Fruit fly (Drosophila melanogaster) whole organism, embryonic: ENCODE results near the gene Polr1C.
A peak's percentile ranks its signal among the peaks of the same experiment; 100 is the strongest.

ENCODE experiments used
- B-H1 ChIP-seq: fragments of 200-800 bp; sonication (Bioruptor generic); IDR thresholded peaks from 3 replicates; pipeline ENCODE4 v1.3.6; 2022; ENCODE audit warnings: missing biosample characterization, missing genetic modification characterization
- CG10209 ChIP-seq: fragments of 200-800 bp; sonication (Bioruptor generic); optimal IDR thresholded peaks from 3 replicates; lab custom pipeline; 2017; ENCODE audit warnings: missing biosample characterization, mild to moderate bottlenecking, missing genetic modification characterization, missing genetic modification reagents
- CG10462 ChIP-seq: fragments of 200-800 bp; sonication (Bioruptor generic); optimal IDR thresholded peaks from 2 replicates; lab custom pipeline; 2016; ENCODE audit warnings: missing biosample characterization, missing genetic modification characterization
- CG10543 ChIP-seq: fragments of 200-800 bp; sonication (Bioruptor generic); optimal IDR thresholded peaks from 3 replicates; lab custom pipeline; 2017; ENCODE audit warnings: missing biosample characterization, mild to moderate bottlenecking, missing genetic modification characterization, moderate library complexity
- CG12236 ChIP-seq: fragments of 200-800 bp; sonication (Bioruptor generic); optimal IDR thresholded peaks from 2 replicates; lab custom pipeline; 2016; ENCODE audit warnings: missing biosample characterization, missing genetic modification characterization
- CG12391 ChIP-seq: fragments of 200-800 bp; sonication (Bioruptor generic); optimal IDR thresholded peaks from 3 replicates; lab custom pipeline; 2018; ENCODE audit warnings: missing biosample characterization, mild to moderate bottlenecking, missing genetic modification characterization, moderate library complexity
- CG13287 ChIP-seq: fragments of 200-800 bp; sonication (Bioruptor generic); IDR thresholded peaks from 2 replicates; pipeline ENCODE4 v1.3.6; 2022; ENCODE audit warnings: missing biosample characterization, missing genetic modification characterization; ENCODE audit not compliant: partially characterized antibody
- CG13296 ChIP-seq: fragments of 200-800 bp; sonication (Bioruptor generic); optimal IDR thresholded peaks from 3 replicates; lab custom pipeline; 2018; ENCODE audit warnings: missing biosample characterization, mild to moderate bottlenecking, missing genetic modification characterization
- CG15696 ChIP-seq: fragments of 200-800 bp; sonication (Bioruptor generic); optimal IDR thresholded peaks from 2 replicates; lab custom pipeline; 2019; ENCODE audit warnings: missing biosample characterization, mild to moderate bottlenecking, missing genetic modification characterization, moderate library complexity
- CG17328 ChIP-seq: fragments of 200-800 bp; sonication (Bioruptor generic); IDR thresholded peaks from 2 replicates; pipeline ENCODE4 v1.3.6; 2022; ENCODE audit warnings: missing biosample characterization, missing genetic modification characterization
- CG2199 ChIP-seq: fragments of 200-800 bp; sonication (Bioruptor generic); IDR thresholded peaks from 3 replicates; pipeline ENCODE4 v1.3.6; 2022; ENCODE audit warnings: missing biosample characterization, missing genetic modification characterization
- CG2875 ChIP-seq: fragments of 200-800 bp; sonication (Bioruptor generic); optimal IDR thresholded peaks from 2 replicates; lab custom pipeline; 2017; ENCODE audit warnings: missing biosample characterization, mild to moderate bottlenecking, missing genetic modification characterization, missing genetic modification reagents
- CG31388 ChIP-seq: fragments of 200-800 bp; sonication (Bioruptor generic); optimal IDR thresholded peaks from 2 replicates; lab custom pipeline; 2016; ENCODE audit warnings: missing biosample characterization, missing genetic modification characterization
- CG31441 ChIP-seq: fragments of 200-800 bp; sonication (Bioruptor generic); IDR thresholded peaks from 2 replicates; pipeline ENCODE4 v1.3.6; 2022; ENCODE audit warnings: missing biosample characterization, missing genetic modification characterization
- CG3163 ChIP-seq: fragments of 200-800 bp; sonication (Bioruptor generic); optimal IDR thresholded peaks from 3 replicates; lab custom pipeline; 2016; ENCODE audit warnings: missing biosample characterization, missing genetic modification characterization
- CG33557 ChIP-seq: fragments of 200-800 bp; sonication (Bioruptor generic); optimal IDR thresholded peaks from 2 replicates; lab custom pipeline; 2019; ENCODE audit warnings: missing biosample characterization, mild to moderate bottlenecking, missing genetic modification characterization, moderate library complexity
- CG4707 ChIP-seq: fragments of 200-800 bp; sonication (Bioruptor generic); optimal IDR thresholded peaks from 2 replicates; lab custom pipeline; 2018; ENCODE audit warnings: missing biosample characterization, mild to moderate bottlenecking, missing genetic modification characterization, moderate library complexity
- CG5245 ChIP-seq: fragments of 200-800 bp; sonication (Bioruptor generic); optimal IDR thresholded peaks from 3 replicates; lab custom pipeline; 2016; ENCODE audit warnings: missing biosample characterization, missing genetic modification characterization
- CG6813 ChIP-seq: fragments of 200-800 bp; sonication (Bioruptor generic); optimal IDR thresholded peaks from 2 replicates; lab custom pipeline; 2017; ENCODE audit warnings: missing biosample characterization, missing genetic modification characterization, mild to moderate bottlenecking, moderate library complexity, missing genetic modification reagents
- CG6854 ChIP-seq: fragments of 200-800 bp; sonication (Bioruptor generic); optimal IDR thresholded peaks from 3 replicates; lab custom pipeline; 2017; ENCODE audit warnings: missing biosample characterization, mild to moderate bottlenecking, missing genetic modification characterization
- CG7928 ChIP-seq: fragments of 200-800 bp; sonication (Bioruptor generic); optimal IDR thresholded peaks from 2 replicates; lab custom pipeline; 2017; ENCODE audit warnings: missing biosample characterization, mild to moderate bottlenecking, missing genetic modification characterization
- CG9215 ChIP-seq: fragments of 200-800 bp; sonication (Bioruptor generic); IDR thresholded peaks from 2 replicates; pipeline ENCODE4 v1.3.6; 2022; ENCODE audit warnings: missing biosample characterization, missing genetic modification characterization
- CG9797 ChIP-seq: fragments of 200-800 bp; sonication (Bioruptor generic); optimal IDR thresholded peaks from 3 replicates; lab custom pipeline; 2018; ENCODE audit warnings: missing biosample characterization, mild to moderate bottlenecking, missing genetic modification characterization
- Dek ChIP-seq: fragments of 200-800 bp; sonication (Bioruptor generic); optimal IDR thresholded peaks from 3 replicates; lab custom pipeline; 2019; ENCODE audit warnings: missing biosample characterization, mild to moderate bottlenecking, missing genetic modification characterization, moderate library complexity
- Doc3 ChIP-seq: fragments of 200-800 bp; sonication (Bioruptor generic); IDR thresholded peaks from 3 replicates; pipeline ENCODE4 v1.3.6; 2022; ENCODE audit warnings: missing biosample characterization, missing genetic modification characterization; ENCODE audit not compliant: partially characterized antibody
- E2f1 ChIP-seq: fragments of 200-800 bp; sonication (Bioruptor generic); IDR thresholded peaks from 2 replicates; pipeline ENCODE4 v1.3.6; 2022; ENCODE audit warnings: missing biosample characterization, missing genetic modification characterization
- Ets97D ChIP-seq: fragments of 200-800 bp; sonication (Bioruptor generic); optimal IDR thresholded peaks from 3 replicates; lab custom pipeline; 2016; ENCODE audit warnings: missing biosample characterization, missing genetic modification characterization
- Fer3 ChIP-seq: fragments of 200-800 bp; sonication (Bioruptor generic); optimal IDR thresholded peaks from 2 replicates; lab custom pipeline; 2018; ENCODE audit warnings: missing biosample characterization, mild to moderate bottlenecking, missing genetic modification characterization, moderate library complexity
- HLH54F ChIP-seq: fragments of 200-800 bp; sonication (Bioruptor generic); optimal IDR thresholded peaks from 3 replicates; lab custom pipeline; 2016; ENCODE audit warnings: missing biosample characterization, missing genetic modification characterization
- Max ChIP-seq: fragments of 200-800 bp; sonication (Bioruptor generic); optimal IDR thresholded peaks from 2 replicates; lab custom pipeline; 2016; ENCODE audit warnings: missing biosample characterization, mild to moderate bottlenecking, missing genetic modification characterization
- Mrtf ChIP-seq: fragments of 200-800 bp; sonication (Bioruptor generic); IDR thresholded peaks from 3 replicates; pipeline ENCODE4 v1.3.6; 2022; ENCODE audit warnings: missing biosample characterization, missing genetic modification characterization
- Side ChIP-seq: fragments of 200-800 bp; sonication (Bioruptor generic); optimal IDR thresholded peaks from 2 replicates; lab custom pipeline; 2016; ENCODE audit warnings: missing biosample characterization, missing genetic modification characterization
- Sry-δ ChIP-seq: fragments of 200-800 bp; sonication (Bioruptor generic); optimal IDR thresholded peaks from 2 replicates; lab custom pipeline; 2016; ENCODE audit warnings: missing biosample characterization, missing genetic modification characterization
- Ssrp ChIP-seq: fragments of 200-800 bp; sonication (Bioruptor generic); optimal IDR thresholded peaks from 2 replicates; lab custom pipeline; 2018; ENCODE audit warnings: missing biosample characterization, mild to moderate bottlenecking, missing genetic modification characterization, moderate library complexity
- br ChIP-seq: fragments of >200 bp; optimal IDR thresholded peaks from 2 replicates; lab custom pipeline; 2017
- bsh ChIP-seq, 2 experiments: fragments of 200-800 bp; sonication (Bioruptor generic); optimal IDR thresholded peaks; 2 replicates each; lab custom pipeline; 2017 to 2018; ENCODE audit warnings: mild to moderate bottlenecking in 2 of 2, missing biosample characterization in 2 of 2, missing genetic modification characterization in 2 of 2, moderate library complexity in 1 of 2
- chinmo ChIP-seq: fragments of 200-800 bp; sonication (Bioruptor generic); IDR thresholded peaks from 4 replicates; pipeline ENCODE4 v1.3.6; 2022; ENCODE audit warnings: missing biosample characterization, missing genetic modification characterization; ENCODE audit not compliant: partially characterized antibody
- exex ChIP-seq: fragments of 200-800 bp; sonication (Bioruptor generic); optimal IDR thresholded peaks from 4 replicates; lab custom pipeline; 2018; ENCODE audit warnings: missing biosample characterization, mild to moderate bottlenecking, missing genetic modification characterization, moderate library complexity
- fd64A ChIP-seq: fragments of 200-800 bp; sonication (Bioruptor generic); optimal IDR thresholded peaks from 3 replicates; lab custom pipeline; 2018; ENCODE audit warnings: missing biosample characterization, mild to moderate bottlenecking, missing genetic modification characterization
- h ChIP-seq: fragments of >200 bp; optimal IDR thresholded peaks from 2 replicates; lab custom pipeline; 2017
- insv ChIP-seq, 2 experiments: fragments of 200-800 bp; sonication (Bioruptor generic); optimal IDR thresholded peaks; 3 replicates each; lab custom pipeline; 2016 to 2018; ENCODE audit warnings: missing biosample characterization in 2 of 2, missing genetic modification characterization in 2 of 2
- nom ChIP-seq: fragments of 200-800 bp; sonication (Bioruptor generic); optimal IDR thresholded peaks from 2 replicates; lab custom pipeline; 2017; ENCODE audit warnings: missing biosample characterization, missing genetic modification characterization, mild to moderate bottlenecking, moderate library complexity, missing genetic modification reagents
- odd ChIP-seq: fragments of 200-800 bp; sonication (Bioruptor generic); optimal IDR thresholded peaks from 2 replicates; lab custom pipeline; 2017; ENCODE audit warnings: missing biosample characterization, mild to moderate bottlenecking, missing genetic modification characterization
- pfk ChIP-seq: fragments of 200-800 bp; sonication (Bioruptor generic); optimal IDR thresholded peaks from 2 replicates; lab custom pipeline; 2018; ENCODE audit warnings: missing biosample characterization, mild to moderate bottlenecking, missing genetic modification characterization, moderate library complexity
- rib ChIP-seq: fragments of 200-800 bp; sonication (Bioruptor generic); IDR thresholded peaks from 2 replicates; pipeline ENCODE4 v1.3.6; 2022; ENCODE audit warnings: missing biosample characterization, missing genetic modification characterization
- row ChIP-seq: fragments of 200-800 bp; sonication (Bioruptor generic); IDR thresholded peaks from 3 replicates; pipeline ENCODE4 v1.3.6; 2022; ENCODE audit warnings: missing biosample characterization, missing genetic modification characterization
- seq ChIP-seq: fragments of 200-800 bp; sonication (Bioruptor generic); IDR thresholded peaks from 2 replicates; pipeline ENCODE4 v1.3.6; 2022; ENCODE audit warnings: missing biosample characterization, missing genetic modification characterization
- sna ChIP-seq: fragments of 200-800 bp; sonication (Bioruptor generic); IDR thresholded peaks from 2 replicates; pipeline ENCODE4 v1.3.6; 2022; ENCODE audit warnings: missing biosample characterization, missing genetic modification characterization; ENCODE audit not compliant: partially characterized antibody
- tna ChIP-seq: fragments of 200-800 bp; sonication (Bioruptor generic); IDR thresholded peaks from 2 replicates; pipeline ENCODE4 v1.3.6; 2022; ENCODE audit warnings: missing biosample characterization, missing genetic modification characterization; ENCODE audit not compliant: partially characterized antibody
- yki ChIP-seq: fragments of >200 bp; optimal IDR thresholded peaks from 3 replicates; lab custom pipeline; 2018

Polr1C gene

DNA sequence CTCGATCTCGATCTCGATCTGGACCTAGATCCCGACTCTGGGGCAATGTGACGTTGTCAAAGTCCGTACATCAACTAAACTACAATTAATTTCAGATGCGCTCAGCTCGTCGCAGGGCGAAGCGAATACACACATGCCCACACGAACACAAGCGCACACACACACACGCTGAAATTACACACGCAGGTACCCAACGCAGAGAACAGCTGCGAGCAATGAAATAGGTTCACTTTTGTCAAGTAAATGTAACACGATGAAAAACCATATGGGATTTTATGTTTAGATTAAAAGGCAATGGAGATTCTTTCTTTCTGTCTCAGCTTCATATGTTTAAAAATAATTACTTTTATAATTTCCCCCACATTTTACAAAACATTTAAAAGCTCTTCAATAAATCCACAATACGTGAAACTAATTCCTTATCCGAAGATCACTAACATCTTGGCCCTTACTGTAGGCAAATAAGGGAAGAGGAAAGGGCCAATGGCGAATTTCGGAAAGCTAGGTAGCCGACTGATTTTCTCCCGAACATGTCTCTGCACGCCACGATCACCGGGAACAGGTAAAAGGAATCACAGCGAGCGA, 31.6 kb downstream of the Polr1C start:
- TF ChIP-seq odd (GFP tag; lab: Kevin White, UChicago) = peak; percentile 85
- no peak for TF ChIP-seq br (lab: Kevin White, UChicago)
- TF ChIP-seq CG3163 (GFP tag; lab: Kevin White, UChicago) = no peak
- TF ChIP-seq CG10209 (GFP tag; lab: Kevin White, UChicago) = peak; percentile 83
- peak; percentile 68 for TF ChIP-seq yki (lab: Kevin White, UChicago)
- peak; percentile 56 for TF ChIP-seq HLH54F (GFP tag; lab: Kevin White, UChicago)
- TF ChIP-seq Ssrp (tag; lab: Kevin White, UChicago) = peak; percentile 75
- TF ChIP-seq Mrtf (GFP tag; lab: Robert Waterston, UW) = peak; percentile 74; the same call in 2 of the 3 replicates
- peak; percentile 58 for TF ChIP-seq B-H1 (GFP tag; lab: Robert Waterston, UW)
- TF ChIP-seq CG10543 (GFP tag; lab: Kevin White, UChicago) = peak; percentile 75
- peak; percentile 75 to 83 for TF ChIP-seq bsh (GFP tag; optimal IDR thresholded peaks at IDR 0.05; lab: Kevin White, UChicago)
- TF ChIP-seq CG12391 (tag; lab: Kevin White, UChicago) = peak; percentile 89
- TF ChIP-seq CG10462 = peak; percentile 69
- TF ChIP-seq CG15696 (tag; lab: Kevin White, UChicago) = peak; percentile 95
- peak; percentile 66 for TF ChIP-seq E2f1 (GFP tag; lab: Robert Waterston, UW)
- TF ChIP-seq Doc3 = no peak
- peak; percentile 82 for TF ChIP-seq CG6854
- peak; percentile 11 for TF ChIP-seq CG9797 (GFP tag; lab: Kevin White, UChicago)
- TF ChIP-seq CG13287 (GFP tag; lab: Robert Waterston, UW) = no peak
- TF ChIP-seq CG6813 (GFP tag; lab: Kevin White, UChicago) = peak; percentile 73
- peak; percentile 76 for TF ChIP-seq Fer3
- peak; percentile 63 for TF ChIP-seq CG12236
- no peak for TF ChIP-seq sna (GFP tag; lab: Robert Waterston, UW)
- TF ChIP-seq Sry-δ (GFP tag; lab: Kevin White, UChicago) = peak; percentile 20
- peak; percentile 64 for TF ChIP-seq CG9215 (GFP tag; lab: Robert Waterston, UW)
- TF ChIP-seq CG4707 (GFP tag; lab: Kevin White, UChicago) = peak; percentile 69
- TF ChIP-seq rib (GFP tag; lab: Robert Waterston, UW) = peak; percentile 25; the same call in 1 of the 2 replicates
- peak; percentile 81 for TF ChIP-seq Side
- TF ChIP-seq insv (GFP tag; optimal IDR thresholded peaks at IDR 0.05; lab: Kevin White, UChicago) = peak in 1 of 2 experiments; percentile 47
- peak; percentile 78 for TF ChIP-seq Max (GFP tag; lab: Kevin White, UChicago)
- peak; percentile 32 for TF ChIP-seq pfk (GFP tag; lab: Kevin White, UChicago)
- TF ChIP-seq CG2875 = peak; percentile 52
- peak; percentile 53 for TF ChIP-seq CG7928
- no peak for TF ChIP-seq h (lab: Kevin White, UChicago)
- peak; percentile 81 for TF ChIP-seq CG13296
- TF ChIP-seq chinmo = peak; percentile 72; the same call in 1 of the 4 replicates
- TF ChIP-seq CG2199 (GFP tag; lab: Robert Waterston, UW) = peak; percentile 7; the same call in 1 of the 3 replicates
- peak; percentile 33 for TF ChIP-seq exex (tag; lab: Kevin White, UChicago)
- TF ChIP-seq fd64A = no peak
- TF ChIP-seq CG31441 = peak; percentile 87
- no peak for TF ChIP-seq tna (GFP tag; lab: Robert Waterston, UW)
- peak; percentile 16 for TF ChIP-seq Ets97D (GFP tag; lab: Kevin White, UChicago)
- TF ChIP-seq nom (GFP tag; lab: Kevin White, UChicago) = peak; percentile 70
- peak; percentile 96 for TF ChIP-seq CG33557 (GFP tag; lab: Kevin White, UChicago)
- TF ChIP-seq Dek (tag; lab: Kevin White, UChicago) = peak; percentile 89
- peak; percentile 56 for TF ChIP-seq CG5245
- TF ChIP-seq seq (GFP tag; lab: Robert Waterston, UW) = peak; percentile 78
- TF ChIP-seq row (GFP tag; lab: Robert Waterston, UW) = peak; percentile 90
- peak; percentile 84 for TF ChIP-seq CG17328
- no peak for TF ChIP-seq CG31388 (GFP tag; lab: Kevin White, UChicago)
